Fruit fly (Drosophila melanogaster) whole organism, embryonic: ENCODE data around the gene MESR3.

Experiments
- Awh ChIP-seq: fragments of 200-800 bp; sonication (Bioruptor generic); IDR thresholded peaks from 2 replicates; pipeline ENCODE4, ENCODE4 v1.3.6; 2022; ENCODE audit warnings: missing biosample characterization, missing genetic modification characterization
- C15 ChIP-seq: fragments of 200-800 bp; sonication (Bioruptor generic); IDR thresholded peaks from 3 replicates; pipeline ENCODE4 v1.3.6; 2022; ENCODE audit warnings: missing biosample characterization, missing genetic modification characterization
- CG11247 ChIP-seq: fragments of 200-800 bp; sonication (Bioruptor generic); IDR thresholded peaks from 2 replicates; pipeline ENCODE4 v1.3.6; 2022; ENCODE audit warnings: missing biosample characterization, missing genetic modification characterization
- CG11560 ChIP-seq: fragments of 200-800 bp; sonication (Bioruptor generic); IDR thresholded peaks from 3 replicates; pipeline ENCODE4 v1.3.6; 2022; ENCODE audit warnings: missing biosample characterization, missing genetic modification characterization
- CG12219 ChIP-seq: fragments of 200-800 bp; sonication (Bioruptor generic); optimal IDR thresholded peaks from 3 replicates; lab custom pipeline; 2018; ENCODE audit warnings: missing biosample characterization, mild to moderate bottlenecking, missing genetic modification characterization
- CG13296 ChIP-seq: fragments of 200-800 bp; sonication (Bioruptor generic); optimal IDR thresholded peaks from 3 replicates; lab custom pipeline; 2018; ENCODE audit warnings: missing biosample characterization, mild to moderate bottlenecking, missing genetic modification characterization
- CG15073 ChIP-seq: fragments of 200-800 bp; sonication (Bioruptor generic); optimal IDR thresholded peaks from 2 replicates; lab custom pipeline; 2016; ENCODE audit warnings: missing biosample characterization, missing genetic modification characterization
- CG17802 ChIP-seq: fragments of 200-800 bp; sonication (Bioruptor generic); optimal IDR thresholded peaks from 2 replicates; lab custom pipeline; 2018; ENCODE audit warnings: missing biosample characterization, mild to moderate bottlenecking, missing genetic modification characterization, moderate library complexity
- CG17829 ChIP-seq: fragments of 200-800 bp; optimal IDR thresholded peaks from 2 replicates; lab custom pipeline; 2019; ENCODE audit warnings: missing biosample characterization, mild to moderate bottlenecking, missing genetic modification characterization, moderate library complexity
- CG18011 ChIP-seq: fragments of 200-800 bp; sonication (Bioruptor generic); optimal IDR thresholded peaks from 2 replicates; lab custom pipeline; 2017; ENCODE audit warnings: missing biosample characterization, missing genetic modification characterization, mild to moderate bottlenecking, moderate library complexity, missing genotype
- CG30403 ChIP-seq: fragments of 200-800 bp; sonication (Bioruptor generic); optimal IDR thresholded peaks from 3 replicates; lab custom pipeline; 2016; ENCODE audit warnings: missing biosample characterization, missing genetic modification characterization
- CG4820 ChIP-seq: fragments of 200-800 bp; sonication (Bioruptor generic); optimal IDR thresholded peaks from 3 replicates; lab custom pipeline; 2016; ENCODE audit warnings: missing biosample characterization, missing genetic modification characterization
- CG4854 ChIP-seq: fragments of 200-800 bp; sonication (Bioruptor generic); optimal IDR thresholded peaks from 2 replicates; lab custom pipeline; 2016; ENCODE audit warnings: missing biosample characterization, missing genetic modification characterization, inconsistent platforms
- CG5180 ChIP-seq: fragments of 200-800 bp; sonication (Bioruptor generic); optimal IDR thresholded peaks from 3 replicates; lab custom pipeline; 2017; ENCODE audit warnings: missing biosample characterization, missing genetic modification characterization, mild to moderate bottlenecking, moderate library complexity, missing genetic modification reagents
- CG5953 ChIP-seq: fragments of 200-800 bp; sonication (Bioruptor generic); IDR thresholded peaks from 2 replicates; pipeline ENCODE4 v1.3.6; 2022; ENCODE audit warnings: missing biosample characterization, missing genetic modification characterization
- CG6689 ChIP-seq: fragments of 200-800 bp; sonication (Bioruptor generic); IDR thresholded peaks from 2 replicates; pipeline ENCODE4 v1.3.6; 2022; ENCODE audit warnings: missing biosample characterization, missing genetic modification characterization
- CG9797 ChIP-seq: fragments of 200-800 bp; sonication (Bioruptor generic); optimal IDR thresholded peaks from 3 replicates; lab custom pipeline; 2018; ENCODE audit warnings: missing biosample characterization, mild to moderate bottlenecking, missing genetic modification characterization
- Camta ChIP-seq: fragments of 200-800 bp; sonication (Bioruptor generic); optimal IDR thresholded peaks from 2 replicates; lab custom pipeline; 2016; ENCODE audit warnings: missing biosample characterization, missing genetic modification characterization
- Chrac-16 ChIP-seq: fragments of 200-800 bp; sonication (Bioruptor generic); optimal IDR thresholded peaks from 3 replicates; lab custom pipeline; 2016; ENCODE audit warnings: missing biosample characterization, missing genetic modification characterization
- CoRest ChIP-seq: fragments of 200-800 bp; sonication (Bioruptor generic); optimal IDR thresholded peaks from 3 replicates; lab custom pipeline; 2018; ENCODE audit warnings: missing biosample characterization, mild to moderate bottlenecking, missing genetic modification characterization, moderate library complexity
- Dip2 ChIP-seq: fragments of 200-800 bp; sonication (Bioruptor generic); IDR thresholded peaks from 2 replicates; pipeline ENCODE4 v1.3.6; 2022; ENCODE audit warnings: missing biosample characterization, missing genetic modification characterization
- Doc3 ChIP-seq: fragments of 200-800 bp; sonication (Bioruptor generic); IDR thresholded peaks from 3 replicates; pipeline ENCODE4 v1.3.6; 2022; ENCODE audit warnings: missing biosample characterization, missing genetic modification characterization; ENCODE audit not compliant: partially characterized antibody
- Fer1 ChIP-seq: fragments of 200-800 bp; sonication (Bioruptor generic); optimal IDR thresholded peaks from 2 replicates; lab custom pipeline; 2017; ENCODE audit warnings: missing biosample characterization, mild to moderate bottlenecking, missing genetic modification characterization
- GATAe ChIP-seq: fragments of 200-800 bp; sonication (Bioruptor generic); conservative IDR thresholded peaks from 2 replicates; pipeline ENCODE4 v1.3.6; 2022; ENCODE audit warnings: missing biosample characterization, missing genetic modification characterization
- H2.0 ChIP-seq: fragments of 200-800 bp; sonication (Bioruptor generic); IDR thresholded peaks from 2 replicates; pipeline ENCODE4 v1.3.6; 2022; ENCODE audit warnings: missing biosample characterization, missing genetic modification characterization
- Hr39 ChIP-seq: fragments of >200 bp; optimal IDR thresholded peaks from 2 replicates; lab custom pipeline; 2017
- Lpt ChIP-seq: fragments of >200 bp; optimal IDR thresholded peaks from 2 replicates; lab custom pipeline; 2018; ENCODE audit warnings: missing biosample characterization, missing genetic modification characterization
- Max ChIP-seq: fragments of 200-800 bp; sonication (Bioruptor generic); optimal IDR thresholded peaks from 2 replicates; lab custom pipeline; 2016; ENCODE audit warnings: missing biosample characterization, mild to moderate bottlenecking, missing genetic modification characterization
- Neu2 ChIP-seq: fragments of 200-800 bp; sonication (Bioruptor generic); optimal IDR thresholded peaks from 3 replicates; lab custom pipeline; 2016; ENCODE audit warnings: missing biosample characterization, missing genetic modification characterization, borderline replicate concordance
- Scr ChIP-seq: fragments of 200-800 bp; sonication (Bioruptor generic); IDR thresholded peaks from 2 replicates; pipeline ENCODE4 v1.3.6; 2022; ENCODE audit warnings: missing biosample characterization, missing genetic modification characterization; ENCODE audit not compliant: partially characterized antibody
- ap ChIP-seq: fragments of 200-800 bp; sonication (Bioruptor generic); IDR thresholded peaks from 2 replicates; pipeline ENCODE4 v1.3.6; 2022; ENCODE audit warnings: missing biosample characterization, missing genetic modification characterization
- bcd ChIP-seq: fragments of 200-800 bp; sonication (Bioruptor generic); optimal IDR thresholded peaks from 2 replicates; lab custom pipeline; 2017; ENCODE audit warnings: missing biosample characterization, mild to moderate bottlenecking, missing genetic modification characterization
- h ChIP-seq: fragments of >200 bp; optimal IDR thresholded peaks from 2 replicates; lab custom pipeline; 2017
- kni ChIP-seq: fragments of 200-800 bp; sonication (Bioruptor generic); optimal IDR thresholded peaks from 3 replicates; lab custom pipeline; 2017; ENCODE audit warnings: mild to moderate bottlenecking, missing biosample characterization, missing genetic modification reagents, missing genetic modification characterization
- knrl ChIP-seq: fragments of 200-800 bp; sonication (Bioruptor generic); IDR thresholded peaks from 3 replicates; pipeline ENCODE4 v1.3.6; 2022; ENCODE audit warnings: missing biosample characterization, missing genetic modification characterization; ENCODE audit not compliant: partially characterized antibody
- lab ChIP-seq: fragments of 200-800 bp; sonication (Bioruptor generic); optimal IDR thresholded peaks from 3 replicates; lab custom pipeline; 2017; ENCODE audit warnings: missing biosample characterization, missing genetic modification characterization, mild to moderate bottlenecking, moderate library complexity, missing genetic modification reagents
- lilli ChIP-seq: fragments of 200-800 bp; sonication (Bioruptor generic); optimal IDR thresholded peaks from 3 replicates; lab custom pipeline; 2016; ENCODE audit warnings: missing biosample characterization, missing genetic modification characterization
- maf-S ChIP-seq: fragments of 200-800 bp; sonication (Bioruptor generic); optimal IDR thresholded peaks from 2 replicates; lab custom pipeline; 2016; ENCODE audit warnings: missing biosample characterization, missing genetic modification characterization
- mld ChIP-seq: fragments of 200-800 bp; sonication (Bioruptor generic); IDR thresholded peaks from 3 replicates; pipeline ENCODE4 v1.3.6; 2022; ENCODE audit warnings: missing biosample characterization, missing genetic modification characterization; ENCODE audit not compliant: partially characterized antibody
- nerfin-2 ChIP-seq: fragments of 200-800 bp; sonication (Bioruptor generic); IDR thresholded peaks from 2 replicates; pipeline ENCODE4 v1.3.6; 2022; ENCODE audit warnings: missing biosample characterization, missing genetic modification characterization; ENCODE audit not compliant: partially characterized antibody
- oc ChIP-seq: fragments of 200-800 bp; sonication (Bioruptor generic); optimal IDR thresholded peaks from 2 replicates; lab custom pipeline; 2018; ENCODE audit warnings: missing biosample characterization, mild to moderate bottlenecking, missing genetic modification characterization, moderate library complexity
- prd ChIP-seq, 3 experiments: fragments of >200 bp in 2 of 3; fragments of 200-800 bp in 1 of 3; sonication (Bioruptor generic) in 1 of 3; optimal IDR thresholded peaks in 2 of 3; IDR thresholded peaks in 1 of 3; 2 replicates in 2 of 3; 3 replicates in 1 of 3; pipeline versions ENCODE4 v1.3.6 to Lab custom; 2017 to 2022; ENCODE audit warnings: missing biosample characterization in 1 of 3, missing genetic modification characterization in 1 of 3
- ranshi ChIP-seq: fragments of 200-800 bp; sonication (Bioruptor generic); IDR thresholded peaks from 2 replicates; pipeline ENCODE4 v1.3.6; 2022; ENCODE audit warnings: missing biosample characterization, missing genetic modification characterization
- row ChIP-seq: fragments of 200-800 bp; sonication (Bioruptor generic); IDR thresholded peaks from 3 replicates; pipeline ENCODE4 v1.3.6; 2022; ENCODE audit warnings: missing biosample characterization, missing genetic modification characterization
- tgo ChIP-seq: fragments of 200-800 bp; sonication (Bioruptor generic); IDR thresholded peaks from 3 replicates; pipeline ENCODE4 v1.3.6; 2022; ENCODE audit warnings: missing biosample characterization, missing genetic modification characterization
- toy ChIP-seq: fragments of 200-800 bp; sonication (Bioruptor generic); IDR thresholded peaks from 2 replicates; pipeline ENCODE4 v1.3.6; 2022; ENCODE audit warnings: missing biosample characterization, missing genetic modification characterization
- tup ChIP-seq: fragments of 200-800 bp; sonication (Bioruptor generic); optimal IDR thresholded peaks from 2 replicates; lab custom pipeline; 2016; ENCODE audit warnings: missing biosample characterization, mild to moderate bottlenecking, missing genetic modification characterization, moderate library complexity
- unpg ChIP-seq: fragments of 200-800 bp; sonication (Bioruptor generic); optimal IDR thresholded peaks from 3 replicates; lab custom pipeline; 2018; ENCODE audit warnings: missing biosample characterization, mild to moderate bottlenecking, missing genetic modification characterization, moderate library complexity
- vnd ChIP-seq: fragments of 200-800 bp; sonication (Bioruptor generic); IDR thresholded peaks from 3 replicates; pipeline ENCODE4 v1.3.6; 2022; ENCODE audit warnings: missing biosample characterization, missing genetic modification characterization; ENCODE audit not compliant: partially characterized antibody
- z ChIP-seq: fragments of 200-800 bp; sonication (Bioruptor generic); IDR thresholded peaks from 3 replicates; pipeline ENCODE4 v1.3.6; 2022; ENCODE audit warnings: missing biosample characterization, missing genetic modification characterization
- zfh1 ChIP-seq: fragments of 200-800 bp; sonication (Bioruptor generic); IDR thresholded peaks from 3 replicates; pipeline ENCODE4 v1.3.6; 2022; ENCODE audit warnings: missing biosample characterization, missing genetic modification characterization
- zfh2 ChIP-seq: fragments of 200-800 bp; sonication (Bioruptor generic); optimal IDR thresholded peaks from 2 replicates; lab custom pipeline; 2016; ENCODE audit warnings: missing biosample characterization, missing genetic modification characterization

Gene MESR3

dm6 chr2L:18694724-18695105, 77.7 kb downstream of the MESR3 start (continued):
- TF ChIP-seq Scr (GFP tag; lab: Robert Waterston, UW), result no peak
- peak; percentile 48; the same call in 1 of the 3 replicates for TF ChIP-seq zfh1 (GFP tag; lab: Robert Waterston, UW)
- no peak for TF ChIP-seq knrl (GFP tag; lab: Robert Waterston, UW)
- TF ChIP-seq Awh (GFP tag; lab: Robert Waterston, UW), result no peak
- TF ChIP-seq CG11247, result no peak
- TF ChIP-seq CG5180 (GFP tag; lab: Kevin White, UChicago), result no peak
- peak; percentile 19 for TF ChIP-seq lab
- no peak for TF ChIP-seq bcd (GFP tag; lab: Kevin White, UChicago)
- peak; percentile 53; the same call in 2 of the 3 replicates for TF ChIP-seq tgo
- no peak for TF ChIP-seq mld (GFP tag; lab: Robert Waterston, UW)
- TF ChIP-seq tup (GFP tag; lab: Kevin White, UChicago), result no peak
- no peak for TF ChIP-seq CG5953 (GFP tag; lab: Robert Waterston, UW)
- TF ChIP-seq CG11560 (tag; lab: Robert Waterston, UW), result no peak
- no peak for TF ChIP-seq Chrac-16
- no peak for TF ChIP-seq z
- no peak for TF ChIP-seq CG18011 (GFP tag; lab: Kevin White, UChicago)
- no peak for TF ChIP-seq C15
- TF ChIP-seq h, result no peak
- no peak for TF ChIP-seq vnd (GFP tag; lab: Robert Waterston, UW)
- TF ChIP-seq Doc3, result no peak
- no peak for TF ChIP-seq nerfin-2 (GFP tag; lab: Robert Waterston, UW)
- peak; percentile 13 for TF ChIP-seq Camta
- TF ChIP-seq CG9797, result no peak
- TF ChIP-seq ranshi (GFP tag; lab: Robert Waterston, UW), result no peak
- TF ChIP-seq prd (optimal IDR thresholded peaks at IDR 0.05; lab: Kevin White, UChicago), result no peak
- TF ChIP-seq prd (GFP tag; IDR thresholded peaks at IDR 0.05; lab: Robert Waterston, UW), result peak; percentile 43; the same call in 1 of the 3 replicates
- no peak for TF ChIP-seq CG15073 (GFP tag; lab: Kevin White, UChicago)
- no peak for TF ChIP-seq Neu2 (GFP tag; lab: Kevin White, UChicago)
- no peak for TF ChIP-seq lilli
- no peak for TF ChIP-seq CG17829 (tag; lab: Kevin White, UChicago)
- TF ChIP-seq unpg (GFP tag; lab: Kevin White, UChicago), result peak; percentile 72
- no peak for TF ChIP-seq ap (GFP tag; lab: Robert Waterston, UW)
- no peak for TF ChIP-seq Fer1 (GFP tag; lab: Kevin White, UChicago)
- peak; percentile 10 for TF ChIP-seq CG12219 (GFP tag; lab: Kevin White, UChicago)
- no peak for TF ChIP-seq CG4854
- no peak for TF ChIP-seq Lpt (GFP tag; lab: Kevin White, UChicago)
- TF ChIP-seq maf-S (GFP tag; lab: Kevin White, UChicago), result no peak
- no peak for TF ChIP-seq GATAe (GFP tag; lab: Robert Waterston, UW)
- TF ChIP-seq Hr39, result no peak
- TF ChIP-seq CG30403 (GFP tag; lab: Kevin White, UChicago), result peak; percentile 3
- 0 out of 2 replicates have a peak, but pooled peaks have one; percentile 27 for TF ChIP-seq H2.0 (GFP tag; lab: Robert Waterston, UW)
- TF ChIP-seq CG6689 (GFP tag; lab: Robert Waterston, UW), result peak; percentile 50
- TF ChIP-seq CG17802 (tag; lab: Kevin White, UChicago), result no peak
- TF ChIP-seq CG13296 (GFP tag; lab: Kevin White, UChicago), result no peak
- no peak for TF ChIP-seq oc
- TF ChIP-seq toy, result no peak
- TF ChIP-seq Dip2, result no peak
- TF ChIP-seq CG4820 (GFP tag; lab: Kevin White, UChicago), result peak; percentile 20
- no peak for TF ChIP-seq CoRest (tag; lab: Kevin White, UChicago)
- no peak for TF ChIP-seq kni (GFP tag; lab: Kevin White, UChicago)
- peak; percentile 55 for TF ChIP-seq row (GFP tag; lab: Robert Waterston, UW)
- no peak for TF ChIP-seq zfh2 (GFP tag; lab: Kevin White, UChicago)
- TF ChIP-seq Max (GFP tag; lab: Kevin White, UChicago), result no peak
